Worm (Caenorhabditis elegans): ENCODE results near the gene dnbp-1.

ce11 chrIV:13984041-13984440 is 4.4 kb upstream of the dnbp-1 start, which contains the start of gene tor-2:
- no peak for TF ChIP-seq pha-4 (tag; optimal IDR thresholded peaks at IDR 0.05)
- TF ChIP-seq athp-1 (tag; optimal IDR thresholded peaks at IDR 0.05), result no peak
- no peak for TF ChIP-seq ceh-100 (GFP tag; IDR thresholded peaks at IDR 0.05)
- TF ChIP-seq nfya-1 (tag; optimal IDR thresholded peaks at IDR 0.05; ENCODE audit: borderline replicate concordance, insufficient read depth), result no peak
- no peak for TF ChIP-seq lin-26 (GFP tag; IDR thresholded peaks at IDR 0.05)
- no peak for TF ChIP-seq ekl-4 (GFP tag; IDR thresholded peaks at IDR 0.05)
- TF ChIP-seq cebp-2 (GFP tag; IDR thresholded peaks at IDR 0.05), result no peak
- TF ChIP-seq dpl-1 (GFP tag; optimal IDR thresholded peaks at IDR 0.05), result no peak
- TF ChIP-seq repo-1 (tag; optimal IDR thresholded peaks at IDR 0.05), result no peak
- TF ChIP-seq somi-1 (GFP tag; optimal IDR thresholded peaks at IDR 0.05), result no peak

Measured in whole organism, young adult.